Fruit fly (Drosophila melanogaster) Kc167 (cell line): ENCODE results near the gene Kif3C.

Experiments
- Myc ChIP-seq: fragments of >200 bp; optimal IDR thresholded peaks from 2 replicates; lab custom pipeline; 2017; ENCODE audit warnings: missing external identifiers
- Sin3A ChIP-seq: fragments of >200 bp; optimal IDR thresholded peaks from 2 replicates; lab custom pipeline; 2018; ENCODE audit warnings: missing external identifiers
- h ChIP-seq: fragments of >200 bp; optimal IDR thresholded peaks from 3 replicates; lab custom pipeline; 2018; ENCODE audit warnings: missing external identifiers
- insv ChIP-seq: fragments of >200 bp; optimal IDR thresholded peaks from 3 replicates; lab custom pipeline; 2018; ENCODE audit warnings: missing external identifiers
- psq ChIP-seq: fragments of >200 bp; optimal IDR thresholded peaks from 2 replicates; lab custom pipeline; 2017; ENCODE audit warnings: missing external identifiers
- ttk ChIP-seq: sonication (Bioruptor generic); optimal IDR thresholded peaks from 2 replicates; lab custom pipeline; 2017; ENCODE audit warnings: missing external identifiers

Gene Kif3C

DNA sequence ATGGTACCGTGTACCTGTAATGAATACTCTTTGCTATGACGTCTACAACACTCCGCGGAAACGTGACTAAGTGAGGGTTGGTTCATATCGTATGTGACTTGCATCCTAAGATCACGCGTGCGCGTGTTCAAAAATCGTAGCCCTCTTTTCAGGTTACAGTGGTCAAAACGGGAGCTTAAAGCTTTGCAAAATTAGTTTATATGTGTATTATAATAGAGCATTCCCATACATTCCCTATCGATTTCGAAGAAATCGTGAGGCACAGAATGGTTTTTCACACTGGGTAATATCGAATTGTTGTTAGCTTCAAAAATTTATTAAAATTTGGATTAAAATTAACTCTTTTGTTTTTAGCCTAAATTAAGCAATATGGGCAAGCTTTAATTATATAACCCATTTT is 810 bp upstream of the Kif3C start:
- no peak for TF ChIP-seq ttk (lab: Kevin White, UChicago)
- TF ChIP-seq psq (lab: Kevin White, UChicago) = no peak

- no peak for TF ChIP-seq insv (lab: Kevin White, UChicago)
- no peak for TF ChIP-seq h (lab: Kevin White, UChicago)
- TF ChIP-seq ttk (lab: Kevin White, UChicago) = no peak
- TF ChIP-seq psq (lab: Kevin White, UChicago) = no peak
- no peak for TF ChIP-seq Myc (lab: Kevin White, UChicago)
- TF ChIP-seq Sin3A (lab: Kevin White, UChicago) = no peak
These were observed 788 bp downstream of the Kif3C start for dm6 chr4:1147966-1148541.

DNA sequence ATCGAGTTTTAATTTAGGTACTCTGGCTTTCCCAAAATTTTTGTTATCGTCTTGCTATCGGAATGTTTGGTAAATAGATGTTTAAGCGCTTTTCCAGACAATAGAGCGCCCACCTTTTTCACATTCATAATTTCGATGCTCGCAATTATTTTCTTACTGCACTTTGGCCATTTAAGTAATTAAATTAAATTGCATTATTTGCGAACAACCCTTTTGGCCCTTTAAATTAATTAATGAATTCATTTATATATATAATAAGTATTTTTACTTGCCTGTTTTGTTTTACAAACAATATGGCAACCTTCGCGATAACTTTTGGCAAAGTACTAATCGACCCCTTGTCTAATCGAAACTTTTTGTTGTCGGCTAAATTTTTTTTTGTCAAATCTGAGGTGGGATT is 9.0 kb downstream of the Kif3C start:
- no peak for TF ChIP-seq insv (lab: Kevin White, UChicago)
- TF ChIP-seq ttk (lab: Kevin White, UChicago) = no peak
- no peak for TF ChIP-seq Myc (lab: Kevin White, UChicago)
- TF ChIP-seq Sin3A (lab: Kevin White, UChicago) = no peak
- no peak for TF ChIP-seq h (lab: Kevin White, UChicago)
- TF ChIP-seq psq (lab: Kevin White, UChicago) = no peak

- TF ChIP-seq Sin3A (lab: Kevin White, UChicago) = no peak
- no peak for TF ChIP-seq h (lab: Kevin White, UChicago)
- TF ChIP-seq Myc (lab: Kevin White, UChicago) = no peak
- TF ChIP-seq insv (lab: Kevin White, UChicago) = no peak
- TF ChIP-seq ttk (lab: Kevin White, UChicago) = no peak
- no peak for TF ChIP-seq psq (lab: Kevin White, UChicago)
These were observed 14.8 kb downstream of the Kif3C start, which contains the start of gene CG32017 for dm6 chr4:1162058-1162457. CG32017 (minus strand) TSS chr4:1162158.

DNA sequence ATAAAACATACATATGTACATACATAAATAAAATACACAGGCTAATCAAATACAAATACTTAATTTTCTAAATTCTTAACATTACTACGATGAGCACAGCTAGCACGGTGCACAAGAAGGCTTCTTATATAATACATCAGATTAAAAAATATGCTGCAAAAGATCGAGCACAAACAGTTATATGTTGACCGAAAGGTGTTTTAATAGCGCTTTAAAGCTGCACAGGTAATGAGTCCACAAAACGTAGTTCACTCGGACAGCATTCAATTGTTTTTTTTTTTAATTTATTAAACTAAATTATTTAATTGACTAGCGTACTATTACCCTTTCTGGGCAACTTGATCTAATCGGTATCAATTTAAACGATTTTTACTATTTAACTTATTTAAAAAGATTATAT is 27.9 kb downstream of the Kif3C start:
- no peak for TF ChIP-seq h (lab: Kevin White, UChicago)
- TF ChIP-seq ttk (lab: Kevin White, UChicago) = no peak
- no peak for TF ChIP-seq Sin3A (lab: Kevin White, UChicago)
- no peak for TF ChIP-seq psq (lab: Kevin White, UChicago)
- TF ChIP-seq insv (lab: Kevin White, UChicago) = no peak
- TF ChIP-seq Myc (lab: Kevin White, UChicago) = no peak

dm6 chr4:1181591-1182125 is 34.4 kb downstream of the Kif3C start, which contains the start of gene pho:
pho (minus strand) TSS chr4:1181628.
- TF ChIP-seq ttk (lab: Kevin White, UChicago) = no peak
- TF ChIP-seq h (lab: Kevin White, UChicago) = no peak
- no peak for TF ChIP-seq Sin3A (lab: Kevin White, UChicago)
- no peak for TF ChIP-seq Myc (lab: Kevin White, UChicago)
- TF ChIP-seq insv (lab: Kevin White, UChicago) = no peak
- TF ChIP-seq psq (lab: Kevin White, UChicago) = no peak

dm6 chr4:1182809-1183208 is 35.5 kb downstream of the Kif3C start:
- TF ChIP-seq insv (lab: Kevin White, UChicago) (no peak), psq (lab: Kevin White, UChicago) (no peak), Myc (lab: Kevin White, UChicago) (no peak), h (lab: Kevin White, UChicago) (no peak), Sin3A (lab: Kevin White, UChicago) (no peak), ttk (lab: Kevin White, UChicago) (no peak)

DNA sequence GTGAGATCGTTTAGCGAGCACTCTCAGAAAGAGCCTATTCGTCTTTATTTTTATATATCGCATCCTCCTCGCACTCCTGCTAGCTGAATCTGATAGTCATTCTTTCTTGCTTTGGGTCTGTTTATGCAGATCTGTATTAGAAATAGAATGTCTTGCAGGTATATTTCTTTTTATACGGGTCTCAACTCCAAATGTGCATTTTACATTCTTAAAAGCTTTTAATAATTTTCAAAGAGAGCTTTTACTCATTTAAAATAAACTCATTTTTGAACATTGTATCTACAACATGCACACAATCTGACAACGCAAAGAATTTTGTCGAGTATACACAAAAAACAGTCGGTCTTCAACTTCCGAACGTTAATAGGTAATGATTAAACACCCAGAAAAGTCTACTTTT is 38.2 kb downstream of the Kif3C start, which contains the start of gene CG33521:
Gene CG33521, plus strand, starts transcription at position 301 of the 400 bp plus-strand sequence.
- TF ChIP-seq Sin3A (lab: Kevin White, UChicago) (no peak), ttk (lab: Kevin White, UChicago) (no peak), h (lab: Kevin White, UChicago) (no peak), insv (lab: Kevin White, UChicago) (no peak), psq (lab: Kevin White, UChicago) (no peak), Myc (lab: Kevin White, UChicago) (no peak)

dm6 chr4:1186828-1187227 is 39.6 kb downstream of the Kif3C start:
- TF ChIP-seq insv (lab: Kevin White, UChicago) (no peak), h (lab: Kevin White, UChicago) (no peak)

DNA sequence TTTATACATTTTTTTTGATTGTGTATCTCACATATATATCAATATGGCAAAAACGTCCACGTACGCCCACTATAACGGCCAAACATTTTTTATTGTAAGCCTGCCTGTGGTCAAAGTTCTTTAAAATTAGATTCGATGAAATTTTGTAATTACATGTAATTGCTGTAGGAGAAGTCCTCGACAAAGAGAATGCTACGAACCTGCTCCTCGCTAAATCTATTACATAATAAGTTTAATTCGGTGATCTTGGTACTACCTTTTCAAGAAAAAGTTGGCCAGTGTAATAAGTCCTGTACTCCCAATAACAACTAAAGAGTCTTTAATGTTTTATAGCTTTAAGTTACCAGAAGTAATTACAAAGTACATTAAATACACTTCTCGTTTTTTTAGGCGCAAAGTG is 44.4 kb downstream of the Kif3C start:
- TF ChIP-seq Myc (lab: Kevin White, UChicago) (no peak), insv (lab: Kevin White, UChicago) (no peak)

DNA sequence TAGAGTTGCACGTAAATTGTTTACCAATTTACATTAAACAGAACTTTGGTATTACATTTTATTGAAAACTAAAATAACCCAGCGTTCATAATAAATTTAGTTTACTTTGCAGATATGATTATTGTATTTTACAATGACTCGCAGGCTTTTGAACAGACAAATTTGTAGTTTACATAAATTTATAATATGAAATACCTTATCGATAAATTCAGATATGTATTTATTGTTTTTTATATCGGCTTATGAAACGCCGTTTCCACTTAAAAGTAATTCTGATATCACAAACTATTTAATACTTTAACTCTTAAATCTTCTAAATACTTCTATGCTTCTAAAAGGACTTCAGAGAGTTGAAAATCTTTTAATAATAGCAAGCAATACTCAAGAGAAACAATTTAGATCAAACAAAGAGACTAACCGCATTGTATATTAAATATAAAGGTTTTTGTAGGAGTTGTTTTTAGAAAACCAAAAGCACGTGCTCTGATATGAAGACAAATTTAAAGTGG is 49.4 kb downstream of the Kif3C start, which contains the start of gene PIP4K:
Gene PIP4K, minus strand, starts transcription at position 196 of the 509 bp plus-strand sequence.
- no peak for TF ChIP-seq ttk (lab: Kevin White, UChicago)
- TF ChIP-seq h (lab: Kevin White, UChicago) = no peak
- TF ChIP-seq insv (lab: Kevin White, UChicago) = no peak
- no peak for TF ChIP-seq Myc (lab: Kevin White, UChicago)
- TF ChIP-seq Sin3A (lab: Kevin White, UChicago) = no peak
- TF ChIP-seq psq (lab: Kevin White, UChicago) = no peak

DNA sequence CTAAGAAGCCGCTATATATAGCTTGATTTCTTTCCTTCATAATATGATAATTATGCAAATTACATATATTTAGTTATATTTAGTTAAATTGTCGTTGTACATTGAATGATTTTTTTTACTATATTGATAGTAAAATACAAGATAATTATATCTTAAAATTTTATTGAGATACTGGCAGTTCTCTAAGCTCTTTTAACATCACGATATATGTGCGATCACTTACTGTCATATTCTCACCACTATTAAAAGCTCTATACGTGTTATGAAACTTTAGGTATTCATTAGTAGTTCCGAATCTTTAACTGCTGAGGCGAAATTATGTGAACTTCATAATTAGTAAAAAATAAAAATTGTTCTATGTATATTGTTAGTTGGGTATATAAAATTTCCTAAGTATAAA is 51.3 kb downstream of the Kif3C start, which contains the start of gene Mitf:
Gene Mitf, plus strand, starts transcription at position 254 of the 400 bp plus-strand sequence.
- TF ChIP-seq psq (lab: Kevin White, UChicago) (no peak), ttk (lab: Kevin White, UChicago) (no peak)
